Fruit fly (Drosophila melanogaster) whole organism, embryonic: ENCODE results near the gene jus.

Source experiments
- Asciz ChIP-seq: fragments of 200-800 bp; sonication (Bioruptor generic); optimal IDR thresholded peaks from 2 replicates; lab custom pipeline; 2017; ENCODE audit warnings: missing biosample characterization, mild to moderate bottlenecking, missing genetic modification characterization, missing genetic modification reagents
- Atf6 ChIP-seq: fragments of 200-800 bp; sonication (Bioruptor generic); IDR thresholded peaks from 2 replicates; pipeline ENCODE4 v1.3.6; 2022; ENCODE audit warnings: missing biosample characterization, missing genetic modification characterization
- CG11695 ChIP-seq: fragments of 200-800 bp; sonication (Bioruptor generic); IDR thresholded peaks from 3 replicates; pipeline ENCODE4 v1.3.6; 2022; ENCODE audit warnings: missing biosample characterization, missing genetic modification characterization
- CG1233 ChIP-seq: fragments of 200-800 bp; sonication (Bioruptor generic); optimal IDR thresholded peaks from 4 replicates; lab custom pipeline; 2018; ENCODE audit warnings: missing biosample characterization, mild to moderate bottlenecking, missing genetic modification characterization
- CG13624 ChIP-seq: fragments of 200-800 bp; sonication (Bioruptor generic); optimal IDR thresholded peaks from 2 replicates; lab custom pipeline; 2016; ENCODE audit warnings: missing biosample characterization, missing genetic modification characterization
- CG1602 ChIP-seq: fragments of 200-800 bp; sonication (Bioruptor generic); optimal IDR thresholded peaks from 3 replicates; lab custom pipeline; 2016; ENCODE audit warnings: missing biosample characterization, missing genetic modification characterization
- CG18011 ChIP-seq: fragments of 200-800 bp; sonication (Bioruptor generic); optimal IDR thresholded peaks from 2 replicates; lab custom pipeline; 2017; ENCODE audit warnings: missing biosample characterization, missing genetic modification characterization, mild to moderate bottlenecking, moderate library complexity, missing genotype
- CG18262 ChIP-seq: fragments of 200-800 bp; optimal IDR thresholded peaks from 3 replicates; lab custom pipeline; 2019; ENCODE audit warnings: missing biosample characterization, mild to moderate bottlenecking, missing genetic modification characterization, moderate library complexity
- CG3065 ChIP-seq: fragments of 200-800 bp; sonication (Bioruptor generic); optimal IDR thresholded peaks from 2 replicates; lab custom pipeline; 2016; ENCODE audit warnings: missing biosample characterization, missing genetic modification characterization
- CG33557 ChIP-seq: fragments of 200-800 bp; sonication (Bioruptor generic); optimal IDR thresholded peaks from 2 replicates; lab custom pipeline; 2019; ENCODE audit warnings: missing biosample characterization, mild to moderate bottlenecking, missing genetic modification characterization, moderate library complexity
- CG34376 ChIP-seq: fragments of 200-800 bp; sonication (Bioruptor generic); optimal IDR thresholded peaks from 2 replicates; lab custom pipeline; 2018; ENCODE audit warnings: missing biosample characterization, mild to moderate bottlenecking, missing genetic modification characterization
- CG34422 ChIP-seq: fragments of 200-800 bp; sonication (Bioruptor generic); IDR thresholded peaks from 3 replicates; pipeline ENCODE4 v1.3.6; 2022; ENCODE audit warnings: missing biosample characterization, missing genetic modification characterization
- CG43689 ChIP-seq: fragments of 200-800 bp; sonication (Bioruptor generic); IDR thresholded peaks from 2 replicates; pipeline ENCODE4 v1.3.6; 2022; ENCODE audit warnings: missing biosample characterization, missing genetic modification characterization
- CG4404 ChIP-seq: fragments of 200-800 bp; sonication (Bioruptor generic); IDR thresholded peaks from 2 replicates; pipeline ENCODE4 v1.3.6; 2022; ENCODE audit warnings: missing biosample characterization, missing genetic modification characterization
- CG4707 ChIP-seq: fragments of 200-800 bp; sonication (Bioruptor generic); optimal IDR thresholded peaks from 2 replicates; lab custom pipeline; 2018; ENCODE audit warnings: missing biosample characterization, mild to moderate bottlenecking, missing genetic modification characterization, moderate library complexity
- CG5245 ChIP-seq: fragments of 200-800 bp; sonication (Bioruptor generic); optimal IDR thresholded peaks from 3 replicates; lab custom pipeline; 2016; ENCODE audit warnings: missing biosample characterization, missing genetic modification characterization
- CG6813 ChIP-seq: fragments of 200-800 bp; sonication (Bioruptor generic); optimal IDR thresholded peaks from 2 replicates; lab custom pipeline; 2017; ENCODE audit warnings: missing biosample characterization, missing genetic modification characterization, mild to moderate bottlenecking, moderate library complexity, missing genetic modification reagents
- CG7839 ChIP-seq: fragments of 200-800 bp; sonication (Bioruptor generic); optimal IDR thresholded peaks from 3 replicates; lab custom pipeline; 2018; ENCODE audit warnings: missing biosample characterization, mild to moderate bottlenecking, missing genetic modification characterization, moderate library complexity
- CG7963 ChIP-seq: fragments of 200-800 bp; sonication (Bioruptor generic); IDR thresholded peaks from 3 replicates; pipeline ENCODE4 v1.3.6; 2022; ENCODE audit warnings: missing biosample characterization, missing genetic modification characterization; ENCODE audit not compliant: partially characterized antibody
- Dek ChIP-seq: fragments of 200-800 bp; sonication (Bioruptor generic); optimal IDR thresholded peaks from 3 replicates; lab custom pipeline; 2019; ENCODE audit warnings: missing biosample characterization, mild to moderate bottlenecking, missing genetic modification characterization, moderate library complexity
- Doc2 ChIP-seq: fragments of 200-800 bp; sonication (Bioruptor generic); IDR thresholded peaks from 2 replicates; pipeline ENCODE4 v1.3.6; 2022; ENCODE audit warnings: missing biosample characterization, missing genetic modification characterization
- H2.0 ChIP-seq: fragments of 200-800 bp; sonication (Bioruptor generic); IDR thresholded peaks from 2 replicates; pipeline ENCODE4 v1.3.6; 2022; ENCODE audit warnings: missing biosample characterization, missing genetic modification characterization
- HLHmδ ChIP-seq: fragments of 200-800 bp; sonication (Bioruptor generic); optimal IDR thresholded peaks from 2 replicates; lab custom pipeline; 2018; ENCODE audit warnings: missing biosample characterization, mild to moderate bottlenecking, missing genetic modification characterization, moderate library complexity
- HmgD ChIP-seq: fragments of 200-800 bp; sonication (Bioruptor generic); optimal IDR thresholded peaks from 3 replicates; lab custom pipeline; 2016; ENCODE audit warnings: missing biosample characterization, missing genetic modification characterization
- MBD-R2 ChIP-seq: fragments of 200-800 bp; sonication (Bioruptor generic); IDR thresholded peaks from 2 replicates; pipeline ENCODE4 v1.3.6; 2022; ENCODE audit warnings: missing biosample characterization, missing genetic modification characterization
- NC2β ChIP-seq: fragments of 200-800 bp; sonication (Bioruptor generic); optimal IDR thresholded peaks from 2 replicates; lab custom pipeline; 2016; ENCODE audit warnings: missing biosample characterization, missing genetic modification characterization
- Nf-YA ChIP-seq: fragments of 200-800 bp; sonication (Bioruptor generic); IDR thresholded peaks from 2 replicates; pipeline ENCODE4 v1.3.6; 2022; ENCODE audit warnings: missing biosample characterization, missing genetic modification characterization
- Ptx1 ChIP-seq: fragments of 200-800 bp; sonication (Bioruptor generic); IDR thresholded peaks from 2 replicates; pipeline ENCODE4 v1.3.6; 2022; ENCODE audit warnings: missing biosample characterization, missing genetic modification characterization
- Sin3A ChIP-seq: fragments of >200 bp; optimal IDR thresholded peaks from 2 replicates; lab custom pipeline; 2018
- Sry-β ChIP-seq: fragments of 200-800 bp; sonication (Bioruptor generic); optimal IDR thresholded peaks from 2 replicates; lab custom pipeline; 2018; ENCODE audit warnings: missing biosample characterization, mild to moderate bottlenecking, missing genetic modification characterization, moderate library complexity
- ac ChIP-seq: fragments of 200-800 bp; sonication (Bioruptor generic); optimal IDR thresholded peaks from 3 replicates; lab custom pipeline; 2017; ENCODE audit warnings: missing biosample characterization, mild to moderate bottlenecking, missing genetic modification characterization
- ap ChIP-seq: fragments of 200-800 bp; sonication (Bioruptor generic); IDR thresholded peaks from 2 replicates; pipeline ENCODE4 v1.3.6; 2022; ENCODE audit warnings: missing biosample characterization, missing genetic modification characterization
- ash1 ChIP-seq: fragments of 200-800 bp; sonication (Bioruptor generic); optimal IDR thresholded peaks from 2 replicates; lab custom pipeline; 2018; ENCODE audit warnings: missing biosample characterization, mild to moderate bottlenecking, missing genetic modification characterization
- btn ChIP-seq: fragments of 200-800 bp; sonication (Bioruptor generic); optimal IDR thresholded peaks from 2 replicates; lab custom pipeline; 2016; ENCODE audit warnings: missing biosample characterization, missing genetic modification characterization
- fd96Cb ChIP-seq: fragments of 200-800 bp; sonication (Bioruptor generic); optimal IDR thresholded peaks from 2 replicates; lab custom pipeline; 2018; ENCODE audit warnings: missing biosample characterization, mild to moderate bottlenecking, missing genetic modification characterization, moderate library complexity
- fu2 ChIP-seq: fragments of 200-800 bp; sonication (Bioruptor generic); optimal IDR thresholded peaks from 2 replicates; lab custom pipeline; 2016; ENCODE audit warnings: missing biosample characterization, missing genetic modification characterization
- gsb ChIP-seq: fragments of 200-800 bp; sonication (Bioruptor generic); IDR thresholded peaks from 2 replicates; pipeline ENCODE4 v1.3.6; 2022; ENCODE audit warnings: missing biosample characterization, missing genetic modification characterization
- h ChIP-seq: fragments of >200 bp; optimal IDR thresholded peaks from 2 replicates; lab custom pipeline; 2017
- insv ChIP-seq, 2 experiments: fragments of 200-800 bp; sonication (Bioruptor generic); optimal IDR thresholded peaks; 3 replicates each; lab custom pipeline; 2016 to 2018; ENCODE audit warnings: missing biosample characterization in 2 of 2, missing genetic modification characterization in 2 of 2
- oc ChIP-seq: fragments of 200-800 bp; sonication (Bioruptor generic); optimal IDR thresholded peaks from 2 replicates; lab custom pipeline; 2018; ENCODE audit warnings: missing biosample characterization, mild to moderate bottlenecking, missing genetic modification characterization, moderate library complexity
- otp ChIP-seq: fragments of 200-800 bp; sonication (Bioruptor generic); IDR thresholded peaks from 3 replicates; pipeline ENCODE4, ENCODE4 v1.3.6; 2022; ENCODE audit warnings: missing biosample characterization, missing genetic modification characterization
- pb ChIP-seq: fragments of 200-800 bp; sonication (Bioruptor generic); optimal IDR thresholded peaks from 3 replicates; lab custom pipeline; 2016; ENCODE audit warnings: missing biosample characterization, missing genetic modification characterization
- pho ChIP-seq: fragments of 200-800 bp; sonication (Bioruptor generic); optimal IDR thresholded peaks from 2 replicates; lab custom pipeline; 2016; ENCODE audit warnings: missing biosample characterization, missing genetic modification characterization
- pita ChIP-seq: fragments of 200-800 bp; sonication (Bioruptor generic); optimal IDR thresholded peaks from 2 replicates; lab custom pipeline; 2017; ENCODE audit warnings: missing biosample characterization, mild to moderate bottlenecking, missing genetic modification characterization
- rib ChIP-seq: fragments of 200-800 bp; sonication (Bioruptor generic); IDR thresholded peaks from 2 replicates; pipeline ENCODE4 v1.3.6; 2022; ENCODE audit warnings: missing biosample characterization, missing genetic modification characterization
- sc ChIP-seq, 3 experiments: fragments of >200 bp in 2 of 3; fragments of 200-800 bp in 1 of 3; sonication (Bioruptor generic) in 1 of 3; optimal IDR thresholded peaks; 2 replicates in 2 of 3; 3 replicates in 1 of 3; lab custom pipeline; 2017; ENCODE audit warnings: mild to moderate bottlenecking in 1 of 3, missing biosample characterization in 1 of 3, missing genetic modification characterization in 1 of 3, missing genetic modification reagents in 1 of 3
- sima ChIP-seq: fragments of 200-800 bp; sonication (Bioruptor generic); optimal IDR thresholded peaks from 2 replicates; lab custom pipeline; 2016; ENCODE audit warnings: missing biosample characterization, missing genetic modification characterization
- slbo ChIP-seq: fragments of 200-800 bp; sonication (Bioruptor generic); IDR thresholded peaks from 2 replicates; pipeline ENCODE4 v1.3.6; 2022; ENCODE audit warnings: missing biosample characterization, missing genetic modification characterization
- unc-4 ChIP-seq: fragments of 200-800 bp; sonication (Bioruptor generic); IDR thresholded peaks from 2 replicates; pipeline ENCODE4 v1.3.6; 2022; ENCODE audit warnings: missing biosample characterization, missing genetic modification characterization; ENCODE audit not compliant: partially characterized antibody
- unpg ChIP-seq: fragments of 200-800 bp; sonication (Bioruptor generic); optimal IDR thresholded peaks from 3 replicates; lab custom pipeline; 2018; ENCODE audit warnings: missing biosample characterization, mild to moderate bottlenecking, missing genetic modification characterization, moderate library complexity
- vvl ChIP-seq: fragments of 200-800 bp; sonication (Bioruptor generic); IDR thresholded peaks from 2 replicates; pipeline ENCODE4 v1.3.6; 2022; ENCODE audit warnings: missing biosample characterization, missing genetic modification characterization
- wdn ChIP-seq: fragments of 200-800 bp; sonication (Bioruptor generic); IDR thresholded peaks from 2 replicates; pipeline ENCODE4 v1.3.6; 2022; ENCODE audit warnings: missing biosample characterization, missing genetic modification characterization

The jus gene

dm6 chr3R:29207996-29208395 lies 13.2 kb upstream of the jus start (continued):
- TF ChIP-seq pb (GFP tag; lab: Kevin White, UChicago): no peak
- TF ChIP-seq btn: no peak
- TF ChIP-seq h (lab: Kevin White, UChicago): no peak
- no peak for TF ChIP-seq Doc2
- TF ChIP-seq CG1233 (GFP tag; lab: Kevin White, UChicago): peak; percentile 54
- TF ChIP-seq CG3065 (GFP tag; lab: Kevin White, UChicago): no peak
- TF ChIP-seq CG33557 (GFP tag; lab: Kevin White, UChicago): peak; percentile 14
- no peak for TF ChIP-seq CG4404 (GFP tag; lab: Robert Waterston, UW)
- peak; percentile 78 for TF ChIP-seq CG18262 (tag; lab: Kevin White, UChicago)
- TF ChIP-seq Ptx1 (GFP tag; lab: Robert Waterston, UW): peak; percentile 78
- peak; percentile 88 for TF ChIP-seq unpg
- TF ChIP-seq fu2 (GFP tag; lab: Kevin White, UChicago): no peak
- no peak for TF ChIP-seq MBD-R2 (GFP tag; lab: Robert Waterston, UW)
- no peak for TF ChIP-seq Atf6 (GFP tag; lab: Robert Waterston, UW)
- TF ChIP-seq CG7839 (tag; lab: Kevin White, UChicago): peak; percentile 78
- peak; percentile 39 for TF ChIP-seq CG5245
- TF ChIP-seq CG34376: no peak
- TF ChIP-seq CG11695 (GFP tag; lab: Robert Waterston, UW): peak; percentile 72
- peak; percentile 71 for TF ChIP-seq CG4707 (GFP tag; lab: Kevin White, UChicago)
- no peak for TF ChIP-seq sc (optimal IDR thresholded peaks at IDR 0.05; lab: Kevin White, UChicago)
- peak; percentile 60 for TF ChIP-seq sc (GFP tag; optimal IDR thresholded peaks at IDR 0.05; lab: Kevin White, UChicago)
- TF ChIP-seq pita (GFP tag; lab: Kevin White, UChicago): no peak
- TF ChIP-seq Asciz (GFP tag; lab: Kevin White, UChicago): peak; percentile 66
- no peak for TF ChIP-seq pho
- peak; percentile 61 for TF ChIP-seq CG43689 (GFP tag; lab: Robert Waterston, UW)
- TF ChIP-seq CG1602: peak; percentile 40
- TF ChIP-seq unc-4: no peak
- no peak for TF ChIP-seq CG7963
- TF ChIP-seq HLHmδ (GFP tag; lab: Kevin White, UChicago): no peak
- peak; percentile 60 for TF ChIP-seq Dek (tag; lab: Kevin White, UChicago)
- TF ChIP-seq sima (GFP tag; lab: Kevin White, UChicago): no peak
- peak; percentile 15 for TF ChIP-seq CG18011 (GFP tag; lab: Kevin White, UChicago)
- 0 out of 2 replicates have a peak, but pooled peaks have one; percentile 22 for TF ChIP-seq wdn (GFP tag; lab: Robert Waterston, UW)
- no peak for TF ChIP-seq HmgD (GFP tag; lab: Kevin White, UChicago)
- peak; percentile 67; the same call in 1 of the 3 replicates for TF ChIP-seq otp (GFP tag; lab: Robert Waterston, UW)
- TF ChIP-seq Sry-β (GFP tag; lab: Kevin White, UChicago): no peak
- peak; percentile 82 for TF ChIP-seq fd96Cb (tag; lab: Kevin White, UChicago)
- peak; percentile 82 for TF ChIP-seq oc (tag; lab: Kevin White, UChicago)
- TF ChIP-seq CG6813: peak; percentile 54
- TF ChIP-seq gsb (GFP tag; lab: Robert Waterston, UW): no peak
- no peak for TF ChIP-seq CG13624 (GFP tag; lab: Kevin White, UChicago)
- TF ChIP-seq vvl (GFP tag; lab: Robert Waterston, UW): peak; percentile 82
- TF ChIP-seq NC2β: peak; percentile 10
- peak; percentile 54 for TF ChIP-seq Nf-YA
- peak; percentile 69 for TF ChIP-seq H2.0 (GFP tag; lab: Robert Waterston, UW)
- TF ChIP-seq rib (GFP tag; lab: Robert Waterston, UW): no peak
- peak; percentile 34 for TF ChIP-seq slbo (GFP tag; lab: Robert Waterston, UW)
- peak; percentile 53 for TF ChIP-seq ap
- no peak for TF ChIP-seq Sin3A (lab: Kevin White, UChicago)
- TF ChIP-seq ac: no peak
- TF ChIP-seq insv (GFP tag; optimal IDR thresholded peaks at IDR 0.05; lab: Kevin White, UChicago): no peak
- peak; percentile 56; the same call in 1 of the 3 replicates for TF ChIP-seq CG34422 (GFP tag; lab: Robert Waterston, UW)
- no peak for TF ChIP-seq ash1 (GFP tag; lab: Kevin White, UChicago)
